Worm (Caenorhabditis elegans) whole organism, young adult: ENCODE measurements around the gene fbxb-104.
"Not testable (repeated sequence)": the region's sequence is repeated elsewhere in the genome, so short reads cannot be mapped to it uniquely, and the experiment has no call there.

Experiments used
- B0261.1 ChIP-seq: sonication (generic microtip); optimal IDR thresholded peaks from 2 replicates; lab custom pipeline; 2016; ENCODE audit warnings: mild to moderate bottlenecking, missing genetic modification characterization, moderate library complexity, missing compliant biosample characterization
- C06A6.2 ChIP-seq: fragments of 200-800 bp; sonication (Bioruptor generic); conservative IDR thresholded peaks from 2 replicates; pipeline ENCODE4 v1.3.6; 2022; ENCODE audit warnings: missing genetic modification characterization, missing compliant biosample characterization
- C17E4.6 ChIP-seq: fragments of 200-800 bp; sonication (Bioruptor generic); IDR thresholded peaks from 2 replicates; pipeline ENCODE4 v1.3.6; 2022; ENCODE audit warnings: missing genetic modification reagents, missing genetic modification characterization, missing compliant biosample characterization
- D2030.7 ChIP-seq: fragments of 200-800 bp; sonication (Bioruptor generic); IDR thresholded peaks from 2 replicates; pipeline ENCODE4 v1.3.6; 2022; ENCODE audit warnings: missing genetic modification reagents, missing genetic modification characterization, missing compliant biosample characterization
- F33H1.4 ChIP-seq: fragments of 200-800 bp; sonication (Bioruptor generic); IDR thresholded peaks from 2 replicates; pipeline ENCODE4 v1.3.6; 2022; ENCODE audit warnings: missing genetic modification reagents, missing genetic modification characterization, missing compliant biosample characterization
- F57A8.1 ChIP-seq: fragments of 200-800 bp; sonication (Bioruptor generic); optimal IDR thresholded peaks from 2 replicates; lab custom pipeline; 2018; ENCODE audit warnings: mild to moderate bottlenecking, missing genetic modification characterization, moderate library complexity, missing compliant biosample characterization
- K11D2.4 ChIP-seq: fragments of 200-800 bp; sonication (Bioruptor generic); IDR thresholded peaks from 2 replicates; pipeline ENCODE4 v1.3.6; 2022; ENCODE audit warnings: missing genetic modification reagents, missing genetic modification characterization, missing compliant biosample characterization
- Y67H2A.10 ChIP-seq: fragments of 200-800 bp; sonication (Bioruptor generic); conservative IDR thresholded peaks from 2 replicates; pipeline ENCODE4 v1.3.6; 2022; ENCODE audit warnings: missing genetic modification reagents, missing genetic modification characterization, missing compliant biosample characterization
- ZK185.1 ChIP-seq: sonication (generic microtip); optimal IDR thresholded peaks from 2 replicates; lab custom pipeline; 2016; ENCODE audit warnings: mild to moderate bottlenecking, missing genetic modification characterization, missing compliant biosample characterization; ENCODE audit not compliant: poor library complexity, severe bottlenecking
- attf-3 ChIP-seq: fragments of 200-800 bp; sonication (Bioruptor generic); conservative IDR thresholded peaks from 2 replicates; pipeline ENCODE4 v1.3.6; 2022; ENCODE audit warnings: missing genetic modification reagents, missing genetic modification characterization, missing compliant biosample characterization
- attf-5 ChIP-seq: fragments of 200-800 bp; sonication (Bioruptor generic); optimal IDR thresholded peaks from 2 replicates; lab custom pipeline; 2018; ENCODE audit warnings: mild to moderate bottlenecking, missing genetic modification characterization, missing compliant biosample characterization
- bed-2 ChIP-seq: fragments of 200-800 bp; sonication (Bioruptor generic); IDR thresholded peaks from 2 replicates; pipeline ENCODE4 v1.3.6; 2022; ENCODE audit warnings: missing genetic modification reagents, missing genetic modification characterization, missing compliant biosample characterization
- cebp-2 ChIP-seq: fragments of 200-800 bp; sonication (Bioruptor generic); IDR thresholded peaks from 2 replicates; pipeline ENCODE4 v1.3.6; 2022; ENCODE audit warnings: missing genetic modification characterization, missing compliant biosample characterization
- ceh-100 ChIP-seq: fragments of 200-800 bp; sonication (Bioruptor generic); IDR thresholded peaks from 2 replicates; pipeline ENCODE4 v1.3.6; 2022; ENCODE audit warnings: missing genetic modification reagents, missing genetic modification characterization, missing compliant biosample characterization
- ceh-27 ChIP-seq: fragments of 200-800 bp; sonication (Bioruptor generic); optimal IDR thresholded peaks from 2 replicates; lab custom pipeline; 2018; ENCODE audit warnings: mild to moderate bottlenecking, missing genetic modification characterization, moderate library complexity, missing compliant biosample characterization
- ceh-79 ChIP-seq: sonication (generic microtip); optimal IDR thresholded peaks from 2 replicates; lab custom pipeline; 2017; ENCODE audit warnings: mild to moderate bottlenecking, missing genetic modification characterization, missing compliant biosample characterization
- ceh-91 ChIP-seq: fragments of 200-800 bp; sonication (Bioruptor generic); IDR thresholded peaks from 2 replicates; pipeline ENCODE4 v1.3.6; 2022; ENCODE audit warnings: missing genetic modification reagents, missing genetic modification characterization, missing compliant biosample characterization
- chd-7 ChIP-seq: sonication (generic microtip); optimal IDR thresholded peaks from 2 replicates; lab custom pipeline; 2016; ENCODE audit warnings: mild to moderate bottlenecking, missing genetic modification characterization, moderate library complexity, missing compliant biosample characterization
- egl-44 ChIP-seq: fragments of 200-800 bp; sonication (Bioruptor generic); IDR thresholded peaks from 2 replicates; pipeline ENCODE4 v1.3.6; 2022; ENCODE audit warnings: missing genetic modification reagents, missing genetic modification characterization, missing compliant biosample characterization
- fkh-3 ChIP-seq: sonication (generic microtip); optimal IDR thresholded peaks from 2 replicates; lab custom pipeline; 2016; ENCODE audit warnings: mild to moderate bottlenecking, missing genetic modification characterization, missing compliant biosample characterization
- hmg-1.2 ChIP-seq: fragments of 200-800 bp; sonication (Bioruptor generic); IDR thresholded peaks from 2 replicates; pipeline ENCODE4 v1.3.6; 2022; ENCODE audit warnings: missing genetic modification reagents, missing genetic modification characterization, missing compliant biosample characterization
- lag-1 ChIP-seq: fragments of 200-800 bp; sonication (Bioruptor generic); IDR thresholded peaks from 2 replicates; pipeline ENCODE4 v1.3.6; 2022; ENCODE audit warnings: missing genetic modification reagents, missing genetic modification characterization, missing compliant biosample characterization
- let-526 ChIP-seq: fragments of 200-800 bp; sonication (Bioruptor generic); IDR thresholded peaks from 2 replicates; pipeline ENCODE4 v1.3.6; 2022; ENCODE audit warnings: missing genetic modification reagents, missing genetic modification characterization, missing compliant biosample characterization
- let-607 ChIP-seq, 2 experiments: fragments of 200-800 bp in 1 of 2; sonication (Bioruptor generic) in 1 of 2; sonication (generic microtip) in 1 of 2; optimal IDR thresholded peaks; 2 replicates each; lab custom pipeline; 2016 to 2018; ENCODE audit warnings: mild to moderate bottlenecking in 2 of 2, missing compliant biosample characterization in 2 of 2, missing genetic modification characterization in 2 of 2, moderate library complexity in 2 of 2, missing genotype in 1 of 2
- lin-35 ChIP-seq, 3 experiments: fragments of 150-350 bp in 2 of 3; sonication (generic microtip) in 1 of 3; optimal IDR thresholded peaks; 2 replicates each; lab custom pipeline; 2014 to 2018; ENCODE audit warnings: missing biosample characterization in 3 of 3, missing genetic modification characterization in 3 of 3, missing genetic modification reagents in 3 of 3
- lin-40 ChIP-seq: sonication (generic microtip); optimal IDR thresholded peaks from 2 replicates; lab custom pipeline; 2016; ENCODE audit warnings: missing genetic modification characterization, mild to moderate bottlenecking, missing compliant biosample characterization, missing genotype, missing genetic modification reagents
- lin-54 ChIP-seq: fragments of 200-800 bp; sonication (Bioruptor generic); optimal IDR thresholded peaks from 2 replicates; lab custom pipeline; 2018; ENCODE audit warnings: mild to moderate bottlenecking, missing genetic modification characterization, missing compliant biosample characterization
- lsl-1 ChIP-seq: fragments of 200-800 bp; sonication (Bioruptor generic); optimal IDR thresholded peaks from 2 replicates; lab custom pipeline; 2018; ENCODE audit warnings: mild to moderate bottlenecking, missing genetic modification characterization, moderate library complexity, missing compliant biosample characterization
- madf-6 ChIP-seq: fragments of 200-800 bp; sonication (Bioruptor generic); IDR thresholded peaks from 2 replicates; pipeline ENCODE4 v1.3.6; 2022; ENCODE audit warnings: missing genetic modification reagents, missing genetic modification characterization, missing compliant biosample characterization
- madf-8 ChIP-seq: fragments of 200-800 bp; sonication (Bioruptor generic); conservative IDR thresholded peaks from 2 replicates; pipeline ENCODE4 v1.3.6; 2022; ENCODE audit warnings: missing genetic modification reagents, missing genetic modification characterization, missing compliant biosample characterization
- mcd-1 ChIP-seq: fragments of 200-800 bp; sonication (Bioruptor generic); IDR thresholded peaks from 2 replicates; pipeline ENCODE4 v1.3.6; 2022; ENCODE audit warnings: missing genetic modification reagents, missing genetic modification characterization, missing compliant biosample characterization
- mxl-1 ChIP-seq: sonication (generic microtip); optimal IDR thresholded peaks from 2 replicates; lab custom pipeline; 2016; ENCODE audit warnings: missing genetic modification characterization, missing compliant biosample characterization
- nfyb-1 ChIP-seq: fragments of 200-800 bp; sonication (Bioruptor generic); IDR thresholded peaks from 2 replicates; pipeline ENCODE4 v1.3.6; 2022; ENCODE audit warnings: missing genetic modification reagents, missing genetic modification characterization, missing compliant biosample characterization
- nhr-179 ChIP-seq: sonication (generic microtip); optimal IDR thresholded peaks from 2 replicates; lab custom pipeline; 2016; ENCODE audit warnings: mild to moderate bottlenecking, missing genetic modification characterization, missing compliant biosample characterization
- pbrm-1 ChIP-seq: fragments of 200-800 bp; sonication (Bioruptor generic); IDR thresholded peaks from 2 replicates; pipeline ENCODE4 v1.3.6; 2022; ENCODE audit warnings: missing genetic modification reagents, missing genetic modification characterization, missing compliant biosample characterization
- rcor-1 ChIP-seq: fragments of 200-800 bp; sonication (Bioruptor generic); IDR thresholded peaks from 2 replicates; pipeline ENCODE4 v1.3.6; 2022; ENCODE audit warnings: missing genetic modification reagents, missing genetic modification characterization, missing compliant biosample characterization
- rec-8 ChIP-seq, 2 experiments: sonication (generic microtip); optimal IDR thresholded peaks; 2 replicates each; lab custom pipeline; 2016; ENCODE audit warnings: mild to moderate bottlenecking in 2 of 2, missing genetic modification characterization in 2 of 2, missing genetic modification reagents in 2 of 2, missing genotype in 2 of 2, missing biosample characterization in 1 of 2, missing compliant biosample characterization in 1 of 2, moderate library complexity in 1 of 2
- rpc-1 ChIP-seq, 2 experiments: fragments of 150-350 bp in 1 of 2; sonication (generic microtip) in 1 of 2; optimal IDR thresholded peaks; 2 replicates each; lab custom pipeline; 2014 to 2018; ENCODE audit warnings: missing biosample characterization in 1 of 2, missing genetic modification characterization in 1 of 2, missing genetic modification reagents in 1 of 2, missing genotype in 1 of 2
- snpc-1.3 ChIP-seq: sonication (generic microtip); optimal IDR thresholded peaks from 2 replicates; lab custom pipeline; 2017; ENCODE audit warnings: missing genetic modification characterization, mild to moderate bottlenecking, missing compliant biosample characterization, antibody characterized with exemption, moderate library complexity, missing genotype, missing genetic modification reagents; ENCODE audit not compliant: insufficient read depth
- snpc-4 ChIP-seq, 5 experiments: fragments of 150-350 bp in 1 of 5; sonication (generic microtip) in 4 of 5; optimal IDR thresholded peaks; 2 replicates each; lab custom pipeline; 2014 to 2018; ENCODE audit warnings: missing genetic modification characterization in 5 of 5, missing biosample characterization in 3 of 5, antibody characterized with exemption in 2 of 5, mild to moderate bottlenecking in 2 of 5, missing compliant biosample characterization in 2 of 5, missing genotype in 2 of 5, moderate library complexity in 2 of 5, missing genetic modification reagents in 1 of 5
- tbp1 ChIP-seq: fragments of 200-800 bp; sonication (Bioruptor generic); optimal IDR thresholded peaks from 2 replicates; lab custom pipeline; 2018; ENCODE audit warnings: mild to moderate bottlenecking, missing genetic modification characterization, missing compliant biosample characterization
- ztf-18 ChIP-seq: sonication (generic microtip); optimal IDR thresholded peaks from 2 replicates; lab custom pipeline; 2016; ENCODE audit warnings: missing genotype, mild to moderate bottlenecking, missing genetic modification characterization, missing compliant biosample characterization
- ztf-26 ChIP-seq: sonication (generic microtip); optimal IDR thresholded peaks from 2 replicates; lab custom pipeline; 2017; ENCODE audit warnings: missing genetic modification characterization, missing compliant biosample characterization
- ztf-3 ChIP-seq: fragments of 200-800 bp; sonication (Bioruptor generic); optimal IDR thresholded peaks from 2 replicates; lab custom pipeline; 2018; ENCODE audit warnings: mild to moderate bottlenecking, missing genetic modification characterization, missing compliant biosample characterization

Gene fbxb-104

ce11 chrII:3477171-3477570, at the start of gene fbxb-104:
Gene fbxb-104 (minus strand): TSS chrII:3477271.
- TF ChIP-seq ztf-3 (GFP tag; lab: Kevin White, UChicago) (no peak), snpc-1.3 (no peak), F57A8.1 (GFP tag; lab: Kevin White, UChicago) (no peak), rec-8 (tag; optimal IDR thresholded peaks at IDR 0.05; lab: Kevin White, UChicago) (no peak), ceh-79 (tag; lab: Kevin White, UChicago) (no peak), nhr-179 (tag; lab: Kevin White, UChicago) (no peak), rpc-1 (optimal IDR thresholded peaks at IDR 0.05; lab: Kevin White, UChicago) (no peak), rpc-1 (tag; optimal IDR thresholded peaks at IDR 0.05; lab: Kevin White, UChicago) (no peak), lag-1 (GFP tag; lab: Robert Waterston, UW) (no peak), fkh-3 (tag; lab: Kevin White, UChicago) (no peak), cebp-2 (GFP tag; lab: Robert Waterston, UW) (no peak), chd-7 (tag; lab: Kevin White, UChicago) (no peak), let-607 (tag; optimal IDR thresholded peaks at IDR 0.05; lab: Kevin White, UChicago) (no peak), bed-2 (no peak), ztf-18 (tag; lab: Kevin White, UChicago) (no peak), mxl-1 (no peak)

DNA sequence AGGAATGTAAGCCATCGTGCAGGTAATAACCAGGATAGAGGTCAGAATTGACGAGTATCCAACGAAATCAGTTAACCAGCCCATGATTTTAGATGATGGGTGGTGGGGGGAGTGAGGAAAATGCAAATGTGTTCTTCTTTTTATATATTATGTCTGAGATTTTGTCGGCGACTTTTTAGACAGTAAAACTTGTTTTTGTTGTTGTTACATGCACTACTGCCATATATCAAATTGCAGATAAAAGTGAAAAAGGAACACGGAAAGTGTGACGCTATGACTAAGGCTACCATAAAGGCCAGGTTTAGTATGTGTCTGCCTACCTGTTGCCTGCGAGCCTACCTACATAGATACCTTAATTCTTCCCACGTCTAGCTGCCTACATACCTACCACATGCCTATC, 47.0 kb upstream of the fbxb-104 start, which contains the start of gene col-72:
TSS of gene col-72 (minus strand) at position 101 of the 400 bp plus-strand sequence.
- TF ChIP-seq D2030.7 (GFP tag; lab: Robert Waterston, UW) (no peak), egl-44 (GFP tag; lab: Robert Waterston, UW) (no peak)

ce11 chrII:3523547-3523946, 46.5 kb upstream of the fbxb-104 start:
- peak; percentile 38; the same call in 1 of the 2 replicates for TF ChIP-seq ceh-91
- TF ChIP-seq lin-35 (GFP tag; optimal IDR thresholded peaks at IDR 0.05; lab: Kevin White, UChicago), result peak in 1 of 3 experiments; percentile 62
- TF ChIP-seq mcd-1 (GFP tag; lab: Robert Waterston, UW), result peak; percentile 96
- peak; percentile 5 for TF ChIP-seq ztf-26 (tag; lab: Kevin White, UChicago)
- peak; percentile 94 for TF ChIP-seq hmg-1.2 (GFP tag; lab: Robert Waterston, UW)
- 0 out of 2 replicates have a peak, but pooled peaks have one; percentile 9 for TF ChIP-seq Y67H2A.10 (GFP tag; lab: Robert Waterston, UW)
- TF ChIP-seq F33H1.4 (GFP tag; lab: Robert Waterston, UW), result peak; percentile 50; the same call in 1 of the 2 replicates
- TF ChIP-seq C17E4.6 (GFP tag; lab: Robert Waterston, UW), result 0 out of 2 replicates have a peak, but pooled peaks have one; percentile 20
- not testable (repeated sequence) for TF ChIP-seq snpc-4 (GFP tag; optimal IDR thresholded peaks at IDR 0.05; lab: Kevin White, UChicago)
- TF ChIP-seq snpc-4 (tag; optimal IDR thresholded peaks at IDR 0.05; lab: Kevin White, UChicago), result peak in 2 of 4 experiments; percentile 23 to 43
- peak; percentile 47 for TF ChIP-seq tbp1
- peak; percentile 68 for TF ChIP-seq ceh-100 (GFP tag; lab: Robert Waterston, UW)
- peak; percentile 52 for TF ChIP-seq madf-6 (GFP tag; lab: Robert Waterston, UW)
- TF ChIP-seq lin-40 (tag; lab: Kevin White, UChicago), result peak; percentile 68
- TF ChIP-seq lsl-1 (GFP tag; lab: Kevin White, UChicago), result peak; percentile 63
- TF ChIP-seq lin-54 (GFP tag; lab: Kevin White, UChicago), result peak; percentile 54
- peak; percentile 55 for TF ChIP-seq rcor-1 (GFP tag; lab: Robert Waterston, UW)
- TF ChIP-seq B0261.1 (tag; lab: Kevin White, UChicago), result peak; percentile 42
- peak; percentile 51 for TF ChIP-seq ZK185.1 (tag; lab: Kevin White, UChicago)
- TF ChIP-seq nfyb-1 (GFP tag; lab: Robert Waterston, UW), result peak; percentile 84
- peak; percentile 79 for TF ChIP-seq attf-5
- TF ChIP-seq C06A6.2 (GFP tag; lab: Robert Waterston, UW), result peak; percentile 81
- 0 out of 2 replicates have a peak, but pooled peaks have one; percentile 14 for TF ChIP-seq madf-8 (GFP tag; lab: Robert Waterston, UW)
- peak; percentile 74; the same call in 1 of the 2 replicates for TF ChIP-seq pbrm-1 (GFP tag; lab: Robert Waterston, UW)
- TF ChIP-seq K11D2.4, result peak; percentile 90
- TF ChIP-seq attf-3 (GFP tag; lab: Robert Waterston, UW), result peak; percentile 71
- peak; percentile 72 for TF ChIP-seq ceh-27 (GFP tag; lab: Kevin White, UChicago)
- TF ChIP-seq let-526, result peak; percentile 52; the same call in 1 of the 2 replicates
